Fruit fly (Drosophila melanogaster) whole organism, prepupa: Measurements from ENCODE around the gene CG6153.

Experiments
- Blimp-1 ChIP-seq: fragments of 200-800 bp; sonication (Bioruptor generic); optimal IDR thresholded peaks from 3 replicates; lab custom pipeline; 2017; ENCODE audit warnings: missing biosample characterization, missing genetic modification characterization, mild to moderate bottlenecking, moderate library complexity, missing genetic modification reagents
- dsx ChIP-seq: fragments of 200-800 bp; optimal IDR thresholded peaks from 3 replicates; lab custom pipeline; 2019; ENCODE audit warnings: missing biosample characterization, mild to moderate bottlenecking, missing genetic modification characterization, moderate library complexity; ENCODE audit not compliant: poor library complexity, severe bottlenecking

DNA sequence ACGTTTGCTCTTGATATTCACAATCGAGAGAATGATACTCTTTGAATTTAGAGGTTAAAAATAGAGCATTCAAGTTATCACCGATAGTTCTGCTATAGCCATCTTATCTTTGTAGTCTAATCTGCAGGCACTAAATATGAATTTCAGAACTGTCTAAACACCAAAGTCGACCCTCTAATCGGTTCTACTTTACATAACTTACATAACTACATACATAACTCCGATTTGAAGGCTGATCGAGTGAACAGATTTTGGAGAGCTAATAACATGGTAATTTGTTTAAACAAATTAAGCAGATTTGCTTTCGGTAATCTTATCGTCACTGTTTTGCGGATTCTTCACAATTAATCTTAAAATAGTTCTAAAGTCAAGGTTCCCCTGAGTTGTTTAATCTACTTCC, 8.7 kb downstream of the CG6153 start:
- TF ChIP-seq Blimp-1 (no peak), dsx (GFP tag; lab: Kevin White, UChicago) (no peak)
